Worm (Caenorhabditis elegans) whole organism, young adult: ENCODE data around the gene math-33.

ENCODE experiments used
- ets-4 ChIP-seq: fragments of 200-800 bp; sonication (Bioruptor generic); optimal IDR thresholded peaks from 2 replicates; lab custom pipeline; 2018; ENCODE audit warnings: mild to moderate bottlenecking, missing genetic modification characterization, missing compliant biosample characterization
- unc-62 ChIP-seq: fragments of 150-350 bp; optimal IDR thresholded peaks from 2 replicates; lab custom pipeline; 2014; ENCODE audit warnings: missing biosample characterization, missing genetic modification reagents, missing genetic modification characterization

DNA sequence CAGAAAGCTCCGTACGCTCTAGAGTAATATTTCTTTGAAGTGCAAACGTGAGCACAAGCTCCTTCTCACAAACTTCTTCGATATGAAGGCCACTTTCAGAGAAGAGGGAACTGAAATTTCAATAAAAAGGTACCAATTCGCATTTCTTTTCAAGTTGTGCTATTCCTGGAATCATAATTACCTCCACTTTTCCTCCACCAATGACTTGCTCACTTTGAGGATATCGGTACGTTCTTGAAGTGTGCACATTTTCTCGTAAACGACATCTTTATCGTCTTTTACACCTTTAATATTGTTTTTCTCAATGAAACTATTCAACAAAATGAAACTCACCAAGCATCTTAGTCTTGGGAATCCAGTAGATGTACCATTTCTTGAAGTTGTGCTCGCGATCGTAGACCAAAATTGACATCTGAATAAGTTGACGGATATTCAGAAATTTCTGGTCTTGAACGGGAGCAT, 5.6 kb downstream of the math-33 start, which contains the start of gene scb-1:
- TF ChIP-seq ets-4 = no peak
- no peak for TF ChIP-seq unc-62 (GFP tag; lab: Kevin White, UChicago)
